Worm (Caenorhabditis elegans) whole organism, young adult: ENCODE data around the gene fbxa-89.

Experiments
- B0035.1 ChIP-seq: sonication (generic microtip); optimal IDR thresholded peaks from 2 replicates; lab custom pipeline; 2016; ENCODE audit warnings: missing genetic modification characterization, mild to moderate bottlenecking, missing compliant biosample characterization, missing genotype, missing genetic modification reagents
- B0336.3 ChIP-seq: fragments of 200-800 bp; sonication (Bioruptor generic); IDR thresholded peaks from 2 replicates; pipeline ENCODE4 v1.3.6; 2022; ENCODE audit warnings: missing genetic modification characterization, missing compliant biosample characterization
- D2030.7 ChIP-seq: fragments of 200-800 bp; sonication (Bioruptor generic); IDR thresholded peaks from 2 replicates; pipeline ENCODE4 v1.3.6; 2022; ENCODE audit warnings: missing genetic modification reagents, missing genetic modification characterization, missing compliant biosample characterization
- F23B12.7 ChIP-seq: sonication (generic microtip); optimal IDR thresholded peaks from 2 replicates; lab custom pipeline; 2017; ENCODE audit warnings: missing genetic modification characterization, mild to moderate bottlenecking, missing compliant biosample characterization, antibody characterized with exemption, moderate library complexity; ENCODE audit not compliant: insufficient read depth
- F37B4.10 ChIP-seq: fragments of 200-800 bp; sonication (Bioruptor generic); IDR thresholded peaks from 2 replicates; pipeline ENCODE4 v1.3.6; 2022; ENCODE audit warnings: missing genetic modification characterization, missing compliant biosample characterization
- F52B5.7 ChIP-seq: sonication (generic microtip); optimal IDR thresholded peaks from 2 replicates; lab custom pipeline; 2016; ENCODE audit warnings: mild to moderate bottlenecking, missing genetic modification characterization, missing compliant biosample characterization
- K12H6.12 ChIP-seq: fragments of 200-800 bp; sonication (Bioruptor generic); optimal IDR thresholded peaks from 2 replicates; lab custom pipeline; 2018; ENCODE audit warnings: mild to moderate bottlenecking, missing genetic modification characterization, missing compliant biosample characterization
- T07F8.4 ChIP-seq: sonication (generic microtip); optimal IDR thresholded peaks from 2 replicates; lab custom pipeline; 2016; ENCODE audit warnings: mild to moderate bottlenecking, missing genetic modification characterization, moderate library complexity, missing compliant biosample characterization
- Y56A3A.18 ChIP-seq: fragments of 200-800 bp; sonication (Bioruptor generic); IDR thresholded peaks from 2 replicates; pipeline ENCODE4 v1.3.6; 2022; ENCODE audit warnings: missing genetic modification reagents, missing genetic modification characterization, missing compliant biosample characterization
- ZK185.1 ChIP-seq: sonication (generic microtip); optimal IDR thresholded peaks from 2 replicates; lab custom pipeline; 2016; ENCODE audit warnings: mild to moderate bottlenecking, missing genetic modification characterization, missing compliant biosample characterization; ENCODE audit not compliant: poor library complexity, severe bottlenecking
- akir-1 ChIP-seq: fragments of 200-800 bp; sonication (Bioruptor generic); optimal IDR thresholded peaks from 2 replicates; lab custom pipeline; 2018; ENCODE audit warnings: mild to moderate bottlenecking, missing genetic modification characterization, moderate library complexity, missing compliant biosample characterization
- attf-5 ChIP-seq: fragments of 200-800 bp; sonication (Bioruptor generic); optimal IDR thresholded peaks from 2 replicates; lab custom pipeline; 2018; ENCODE audit warnings: mild to moderate bottlenecking, missing genetic modification characterization, missing compliant biosample characterization
- attf-6 ChIP-seq: fragments of 200-800 bp; sonication (Bioruptor generic); IDR thresholded peaks from 2 replicates; pipeline ENCODE4 v1.3.6; 2022; ENCODE audit warnings: missing genetic modification reagents, missing genetic modification characterization, missing compliant biosample characterization
- ccch-3 ChIP-seq: fragments of 200-800 bp; sonication (Bioruptor generic); optimal IDR thresholded peaks from 2 replicates; lab custom pipeline; 2018; ENCODE audit warnings: mild to moderate bottlenecking, missing genetic modification characterization, missing compliant biosample characterization
- cebp-2 ChIP-seq: fragments of 200-800 bp; sonication (Bioruptor generic); IDR thresholded peaks from 2 replicates; pipeline ENCODE4 v1.3.6; 2022; ENCODE audit warnings: missing genetic modification characterization, missing compliant biosample characterization
- ceh-27 ChIP-seq: fragments of 200-800 bp; sonication (Bioruptor generic); optimal IDR thresholded peaks from 2 replicates; lab custom pipeline; 2018; ENCODE audit warnings: mild to moderate bottlenecking, missing genetic modification characterization, moderate library complexity, missing compliant biosample characterization
- ceh-58 ChIP-seq: fragments of 200-800 bp; sonication (Bioruptor generic); IDR thresholded peaks from 2 replicates; pipeline ENCODE4 v1.3.6; 2022; ENCODE audit warnings: missing genetic modification characterization, missing compliant biosample characterization
- efl-1 ChIP-seq: fragments of 150-350 bp; optimal IDR thresholded peaks from 2 replicates; lab custom pipeline; 2014; ENCODE audit warnings: missing biosample characterization, missing genetic modification reagents, missing genetic modification characterization
- egl-44 ChIP-seq: fragments of 200-800 bp; sonication (Bioruptor generic); IDR thresholded peaks from 2 replicates; pipeline ENCODE4 v1.3.6; 2022; ENCODE audit warnings: missing genetic modification reagents, missing genetic modification characterization, missing compliant biosample characterization
- ets-4 ChIP-seq: fragments of 200-800 bp; sonication (Bioruptor generic); optimal IDR thresholded peaks from 2 replicates; lab custom pipeline; 2018; ENCODE audit warnings: mild to moderate bottlenecking, missing genetic modification characterization, missing compliant biosample characterization
- fkh-3 ChIP-seq: sonication (generic microtip); optimal IDR thresholded peaks from 2 replicates; lab custom pipeline; 2016; ENCODE audit warnings: mild to moderate bottlenecking, missing genetic modification characterization, missing compliant biosample characterization
- him-1 ChIP-seq: sonication (generic microtip); optimal IDR thresholded peaks from 2 replicates; lab custom pipeline; 2016; ENCODE audit warnings: missing genotype, missing genetic modification reagents, missing genetic modification characterization, missing compliant biosample characterization
- hlh-26 ChIP-seq: fragments of 200-800 bp; sonication (Bioruptor generic); conservative IDR thresholded peaks from 2 replicates; pipeline ENCODE4 v1.3.6; 2022; ENCODE audit warnings: missing genetic modification reagents, missing genetic modification characterization, missing compliant biosample characterization
- hmg-20 ChIP-seq: fragments of 200-800 bp; sonication (Bioruptor generic); IDR thresholded peaks from 2 replicates; pipeline ENCODE4 v1.3.6; 2022; ENCODE audit warnings: missing genetic modification reagents, missing genetic modification characterization, missing compliant biosample characterization
- hsf-1 ChIP-seq: fragments of 200-800 bp; sonication (Bioruptor generic); IDR thresholded peaks from 2 replicates; pipeline ENCODE4 v1.3.6; 2022; ENCODE audit warnings: missing genetic modification reagents, missing genetic modification characterization, missing compliant biosample characterization
- let-607 ChIP-seq, 2 experiments: fragments of 200-800 bp in 1 of 2; sonication (Bioruptor generic) in 1 of 2; sonication (generic microtip) in 1 of 2; optimal IDR thresholded peaks; 2 replicates each; lab custom pipeline; 2016 to 2018; ENCODE audit warnings: mild to moderate bottlenecking in 2 of 2, missing compliant biosample characterization in 2 of 2, missing genetic modification characterization in 2 of 2, moderate library complexity in 2 of 2, missing genotype in 1 of 2
- repo-1 ChIP-seq: sonication (generic microtip); optimal IDR thresholded peaks from 2 replicates; lab custom pipeline; 2017; ENCODE audit warnings: mild to moderate bottlenecking, missing genetic modification characterization, missing compliant biosample characterization
- sea-2 ChIP-seq: fragments of 200-800 bp; sonication (Bioruptor generic); IDR thresholded peaks from 2 replicates; pipeline ENCODE4 v1.3.6; 2022; ENCODE audit warnings: missing genetic modification characterization, missing compliant biosample characterization
- sptf-2 ChIP-seq: fragments of 200-800 bp; sonication (Bioruptor generic); optimal IDR thresholded peaks from 2 replicates; lab custom pipeline; 2018; ENCODE audit warnings: mild to moderate bottlenecking, missing genetic modification characterization, missing compliant biosample characterization
- tbp1 ChIP-seq: fragments of 200-800 bp; sonication (Bioruptor generic); optimal IDR thresholded peaks from 2 replicates; lab custom pipeline; 2018; ENCODE audit warnings: mild to moderate bottlenecking, missing genetic modification characterization, missing compliant biosample characterization
- tlf-1 ChIP-seq: fragments of 200-800 bp; sonication (Bioruptor generic); optimal IDR thresholded peaks from 2 replicates; lab custom pipeline; 2018; ENCODE audit warnings: mild to moderate bottlenecking, missing genetic modification characterization, missing compliant biosample characterization
- unc-130 ChIP-seq: sonication (generic microtip); optimal IDR thresholded peaks from 2 replicates; lab custom pipeline; 2016; ENCODE audit warnings: missing genetic modification reagents, missing genetic modification characterization, missing compliant biosample characterization
- zim-3 ChIP-seq: sonication (generic microtip); optimal IDR thresholded peaks from 2 replicates; lab custom pipeline; 2017; ENCODE audit warnings: mild to moderate bottlenecking, missing genetic modification characterization, moderate library complexity, missing compliant biosample characterization
- ztf-28 ChIP-seq: fragments of 200-800 bp; sonication (Bioruptor generic); IDR thresholded peaks from 2 replicates; pipeline ENCODE4 v1.3.6; 2022; ENCODE audit warnings: missing genetic modification reagents, missing genetic modification characterization, missing compliant biosample characterization
- ztf-3 ChIP-seq: fragments of 200-800 bp; sonication (Bioruptor generic); optimal IDR thresholded peaks from 2 replicates; lab custom pipeline; 2018; ENCODE audit warnings: mild to moderate bottlenecking, missing genetic modification characterization, missing compliant biosample characterization

fbxa-89 gene

ce11 chrIII:12250114-12250792 is 14.3 kb downstream of the fbxa-89 start, which contains the start of the genes tim-1 and Y75B8A.23 (continued):
- TF ChIP-seq D2030.7 (peak; percentile 100), ets-4 (GFP tag; lab: Kevin White, UChicago) (peak; percentile 14), attf-6 (peak; percentile 99), ztf-3 (GFP tag; lab: Kevin White, UChicago) (peak; percentile 67), hlh-26 (GFP tag; lab: Robert Waterston, UW) (no peak), B0336.3 (peak; percentile 95), hmg-20 (GFP tag; lab: Robert Waterston, UW) (peak; percentile 82), K12H6.12 (tag; lab: Kevin White, UChicago) (peak; percentile 81), tbp1 (GFP tag; lab: Kevin White, UChicago) (peak; percentile 84), F23B12.7 (tag; lab: Kevin White, UChicago) (peak; percentile 96), akir-1 (peak; percentile 81), attf-5 (GFP tag; lab: Kevin White, UChicago) (peak; percentile 89), ceh-27 (GFP tag; lab: Kevin White, UChicago) (peak; percentile 94), egl-44 (peak; percentile 86), ztf-28 (GFP tag; lab: Robert Waterston, UW) (peak; percentile 87), cebp-2 (0 out of 2 replicates have a peak, but pooled peaks have one; percentile 62), F37B4.10 (GFP tag; lab: Robert Waterston, UW) (0 out of 2 replicates have a peak, but pooled peaks have one; percentile 10), him-1 (tag; lab: Kevin White, UChicago) (peak; percentile 86), let-607 (tag; optimal IDR thresholded peaks at IDR 0.05; lab: Kevin White, UChicago) (peak; percentile 68 to 84), sptf-2 (GFP tag; lab: Kevin White, UChicago) (no peak), hsf-1 (GFP tag; lab: Robert Waterston, UW) (peak; percentile 76), B0035.1 (tag; lab: Kevin White, UChicago) (peak; percentile 80), ceh-58 (GFP tag; lab: Robert Waterston, UW) (no peak), F52B5.7 (tag; lab: Kevin White, UChicago) (peak; percentile 86), ccch-3 (GFP tag; lab: Kevin White, UChicago) (no peak), Y56A3A.18 (GFP tag; lab: Robert Waterston, UW) (peak; percentile 93), ZK185.1 (tag; lab: Kevin White, UChicago) (no peak), tlf-1 (GFP tag; lab: Kevin White, UChicago) (peak; percentile 95), zim-3 (peak; percentile 59), repo-1 (tag; lab: Kevin White, UChicago) (peak; percentile 92), unc-130 (GFP tag; lab: Kevin White, UChicago) (peak; percentile 86), fkh-3 (tag; lab: Kevin White, UChicago) (peak; percentile 90), T07F8.4 (tag; lab: Kevin White, UChicago) (peak; percentile 54)

- peak; percentile 15 for TF ChIP-seq efl-1
- TF ChIP-seq sea-2 (GFP tag; lab: Robert Waterston, UW): no peak
Measured at ce11 chrIII:12251178-12251577, 15.2 kb downstream of the fbxa-89 start.

- no peak for TF ChIP-seq tbp1 (GFP tag; lab: Kevin White, UChicago)
Measured at ce11 chrIII:12253342-12253741, 17.4 kb downstream of the fbxa-89 start.
